Worm (Caenorhabditis elegans): ENCODE data around the gene srj-54.

ce11 chrV:2877509-2877908 lies 17.9 kb upstream of the srj-54 start, which contains the start of gene F37B4.10:
- TF ChIP-seq tab-1 (GFP tag; IDR thresholded peaks at IDR 0.05) (no peak), ref-1 (GFP tag; conservative IDR thresholded peaks at IDR 0.05) (no peak), cog-1 (tag; optimal IDR thresholded peaks at IDR 0.05) (no peak), klf-2 (GFP tag; conservative IDR thresholded peaks at IDR 0.05) (no peak)
